Worm (Caenorhabditis elegans) whole organism, young adult: Measurements from ENCODE around the gene unc-42.

ENCODE experiments used
- B0336.3 ChIP-seq: fragments of 200-800 bp; sonication (Bioruptor generic); IDR thresholded peaks from 2 replicates; pipeline ENCODE4 v1.3.6; 2022; ENCODE audit warnings: missing genetic modification characterization, missing compliant biosample characterization
- C17E4.6 ChIP-seq: fragments of 200-800 bp; sonication (Bioruptor generic); IDR thresholded peaks from 2 replicates; pipeline ENCODE4 v1.3.6; 2022; ENCODE audit warnings: missing genetic modification reagents, missing genetic modification characterization, missing compliant biosample characterization
- D2030.7 ChIP-seq: fragments of 200-800 bp; sonication (Bioruptor generic); IDR thresholded peaks from 2 replicates; pipeline ENCODE4 v1.3.6; 2022; ENCODE audit warnings: missing genetic modification reagents, missing genetic modification characterization, missing compliant biosample characterization
- F22D6.2 ChIP-seq: sonication (generic microtip); optimal IDR thresholded peaks from 2 replicates; lab custom pipeline; 2016; ENCODE audit warnings: mild to moderate bottlenecking, missing genetic modification characterization, missing compliant biosample characterization
- F39B2.1 ChIP-seq: fragments of 200-800 bp; sonication (Bioruptor generic); IDR thresholded peaks from 2 replicates; pipeline ENCODE4 v1.3.6; 2022; ENCODE audit warnings: missing genetic modification reagents, missing genetic modification characterization, missing compliant biosample characterization
- K12H6.12 ChIP-seq: fragments of 200-800 bp; sonication (Bioruptor generic); optimal IDR thresholded peaks from 2 replicates; lab custom pipeline; 2018; ENCODE audit warnings: mild to moderate bottlenecking, missing genetic modification characterization, missing compliant biosample characterization
- Y53G8AR.9 ChIP-seq: fragments of 200-800 bp; sonication (Bioruptor generic); conservative IDR thresholded peaks from 2 replicates; pipeline ENCODE4 v1.3.6; 2022; ENCODE audit warnings: missing genetic modification reagents, missing genetic modification characterization, missing compliant biosample characterization
- Y67H2A.10 ChIP-seq: fragments of 200-800 bp; sonication (Bioruptor generic); conservative IDR thresholded peaks from 2 replicates; pipeline ENCODE4 v1.3.6; 2022; ENCODE audit warnings: missing genetic modification reagents, missing genetic modification characterization, missing compliant biosample characterization
- Y95B8A.8 ChIP-seq: fragments of 200-800 bp; sonication (Bioruptor generic); IDR thresholded peaks from 2 replicates; pipeline ENCODE4 v1.3.6; 2022; ENCODE audit warnings: missing genetic modification reagents, missing genetic modification characterization, missing compliant biosample characterization
- ama-1 ChIP-seq, 3 experiments: fragments of 150-350 bp in 1 of 3; sonication (generic microtip) in 2 of 3; optimal IDR thresholded peaks; 2 replicates each; lab custom pipeline; 2014 to 2018; ENCODE audit warnings: missing biosample characterization in 2 of 3, missing genetic modification characterization in 2 of 3, missing genetic modification reagents in 2 of 3
- athp-1 ChIP-seq: sonication (generic microtip); optimal IDR thresholded peaks from 2 replicates; lab custom pipeline; 2017; ENCODE audit warnings: mild to moderate bottlenecking, missing genetic modification characterization, missing compliant biosample characterization
- ceh-100 ChIP-seq: fragments of 200-800 bp; sonication (Bioruptor generic); IDR thresholded peaks from 2 replicates; pipeline ENCODE4 v1.3.6; 2022; ENCODE audit warnings: missing genetic modification reagents, missing genetic modification characterization, missing compliant biosample characterization
- dox-1 ChIP-seq: fragments of 200-800 bp; sonication (Bioruptor generic); IDR thresholded peaks from 2 replicates; pipeline ENCODE4 v1.3.6; 2022; ENCODE audit warnings: missing genetic modification reagents, missing genetic modification characterization, missing compliant biosample characterization
- fkh-3 ChIP-seq: sonication (generic microtip); optimal IDR thresholded peaks from 2 replicates; lab custom pipeline; 2016; ENCODE audit warnings: mild to moderate bottlenecking, missing genetic modification characterization, missing compliant biosample characterization
- gei-17 ChIP-seq: fragments of 200-800 bp; sonication (Bioruptor generic); optimal IDR thresholded peaks from 2 replicates; lab custom pipeline; 2018; ENCODE audit warnings: mild to moderate bottlenecking, missing genetic modification characterization, missing compliant biosample characterization
- hmg-1.2 ChIP-seq: fragments of 200-800 bp; sonication (Bioruptor generic); IDR thresholded peaks from 2 replicates; pipeline ENCODE4 v1.3.6; 2022; ENCODE audit warnings: missing genetic modification reagents, missing genetic modification characterization, missing compliant biosample characterization
- let-607 ChIP-seq, 2 experiments: fragments of 200-800 bp in 1 of 2; sonication (Bioruptor generic) in 1 of 2; sonication (generic microtip) in 1 of 2; optimal IDR thresholded peaks; 2 replicates each; lab custom pipeline; 2016 to 2018; ENCODE audit warnings: mild to moderate bottlenecking in 2 of 2, missing compliant biosample characterization in 2 of 2, missing genetic modification characterization in 2 of 2, moderate library complexity in 2 of 2, missing genotype in 1 of 2
- madf-10 ChIP-seq: sonication (generic microtip); optimal IDR thresholded peaks from 2 replicates; lab custom pipeline; 2016; ENCODE audit warnings: mild to moderate bottlenecking, missing genetic modification characterization, missing compliant biosample characterization
- mcd-1 ChIP-seq: fragments of 200-800 bp; sonication (Bioruptor generic); IDR thresholded peaks from 2 replicates; pipeline ENCODE4 v1.3.6; 2022; ENCODE audit warnings: missing genetic modification reagents, missing genetic modification characterization, missing compliant biosample characterization
- mel-28 ChIP-seq: sonication (generic microtip); optimal IDR thresholded peaks from 2 replicates; lab custom pipeline; 2016; ENCODE audit warnings: borderline replicate concordance, mild to moderate bottlenecking, missing genetic modification characterization, missing compliant biosample characterization
- mes-4 ChIP-seq: sonication (generic microtip); optimal IDR thresholded peaks from 2 replicates; lab custom pipeline; 2016; ENCODE audit warnings: missing genotype, missing genetic modification characterization, missing compliant biosample characterization
- nhr-120 ChIP-seq: fragments of 200-800 bp; sonication (Bioruptor generic); IDR thresholded peaks from 2 replicates; pipeline ENCODE4 v1.3.6; 2022; ENCODE audit warnings: missing genetic modification characterization, missing compliant biosample characterization
- pbrm-1 ChIP-seq: fragments of 200-800 bp; sonication (Bioruptor generic); IDR thresholded peaks from 2 replicates; pipeline ENCODE4 v1.3.6; 2022; ENCODE audit warnings: missing genetic modification reagents, missing genetic modification characterization, missing compliant biosample characterization
- pha-4 ChIP-seq: fragments of 150-350 bp; sonication (generic microtip); optimal IDR thresholded peaks from 2 replicates; lab custom pipeline; 2014; ENCODE audit warnings: missing biosample characterization, missing genetic modification reagents, missing genetic modification characterization
- rec-8 ChIP-seq, 2 experiments: sonication (generic microtip); optimal IDR thresholded peaks; 2 replicates each; lab custom pipeline; 2016; ENCODE audit warnings: mild to moderate bottlenecking in 2 of 2, missing genetic modification characterization in 2 of 2, missing genetic modification reagents in 2 of 2, missing genotype in 2 of 2, missing biosample characterization in 1 of 2, missing compliant biosample characterization in 1 of 2, moderate library complexity in 1 of 2
- snpc-3.4 ChIP-seq: sonication (generic microtip); optimal IDR thresholded peaks from 2 replicates; lab custom pipeline; 2017; ENCODE audit warnings: missing genetic modification characterization, mild to moderate bottlenecking, missing compliant biosample characterization, antibody characterized with exemption, moderate library complexity, missing genotype, missing genetic modification reagents
- tbp1 ChIP-seq: fragments of 200-800 bp; sonication (Bioruptor generic); optimal IDR thresholded peaks from 2 replicates; lab custom pipeline; 2018; ENCODE audit warnings: mild to moderate bottlenecking, missing genetic modification characterization, missing compliant biosample characterization
- unc-130 ChIP-seq: sonication (generic microtip); optimal IDR thresholded peaks from 2 replicates; lab custom pipeline; 2016; ENCODE audit warnings: missing genetic modification reagents, missing genetic modification characterization, missing compliant biosample characterization
- zfh-2 ChIP-seq: fragments of 200-800 bp; sonication (Bioruptor generic); conservative IDR thresholded peaks from 2 replicates; pipeline ENCODE4 v1.3.6; 2022; ENCODE audit warnings: missing genetic modification reagents, missing genetic modification characterization, missing compliant biosample characterization
- ztf-22 ChIP-seq: fragments of 200-800 bp; sonication (Bioruptor generic); optimal IDR thresholded peaks from 2 replicates; lab custom pipeline; 2018; ENCODE audit warnings: mild to moderate bottlenecking, missing genetic modification characterization, moderate library complexity, missing compliant biosample characterization
- ztf-25 ChIP-seq: fragments of 200-800 bp; sonication (Bioruptor generic); IDR thresholded peaks from 2 replicates; pipeline ENCODE4 v1.3.6; 2022; ENCODE audit warnings: missing genetic modification reagents, missing genetic modification characterization, missing compliant biosample characterization
- ztf-3 ChIP-seq: fragments of 200-800 bp; sonication (Bioruptor generic); optimal IDR thresholded peaks from 2 replicates; lab custom pipeline; 2018; ENCODE audit warnings: mild to moderate bottlenecking, missing genetic modification characterization, missing compliant biosample characterization
- ztf-6 ChIP-seq: fragments of 200-800 bp; sonication (Bioruptor generic); IDR thresholded peaks from 2 replicates; pipeline ENCODE4 v1.3.6; 2022; ENCODE audit warnings: missing genetic modification reagents, missing genetic modification characterization, missing compliant biosample characterization

Gene unc-42

DNA sequence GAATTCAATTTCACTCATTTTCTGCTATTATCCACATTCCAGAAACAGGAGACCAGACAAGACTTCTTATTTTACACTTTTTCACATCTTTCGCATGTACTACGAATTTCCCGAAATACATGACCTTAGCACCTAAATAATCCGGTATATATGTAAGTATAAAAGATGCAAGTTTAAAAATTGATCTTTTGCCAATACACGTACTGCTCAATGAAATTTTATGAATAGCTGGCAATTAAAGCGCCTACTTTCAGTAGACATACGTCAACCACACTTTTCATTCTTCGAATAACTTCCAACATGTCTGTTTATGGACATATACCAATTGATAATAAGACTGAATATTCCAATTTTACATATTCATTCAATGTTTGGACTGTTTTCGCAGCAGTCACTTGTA is 34.0 kb upstream of the unc-42 start, which contains the start of gene sru-39:
Gene sru-39, plus strand, starts transcription at position 301 of the 400 bp plus-strand sequence.
- TF ChIP-seq D2030.7 (GFP tag; lab: Robert Waterston, UW) (no peak), unc-130 (GFP tag; lab: Kevin White, UChicago) (no peak), ceh-100 (GFP tag; lab: Robert Waterston, UW) (no peak), madf-10 (tag; lab: Kevin White, UChicago) (no peak), ztf-3 (no peak), ztf-22 (no peak), Y95B8A.8 (GFP tag; lab: Robert Waterston, UW) (no peak), mel-28 (no peak), F22D6.2 (no peak), hmg-1.2 (GFP tag; lab: Robert Waterston, UW) (no peak)

DNA sequence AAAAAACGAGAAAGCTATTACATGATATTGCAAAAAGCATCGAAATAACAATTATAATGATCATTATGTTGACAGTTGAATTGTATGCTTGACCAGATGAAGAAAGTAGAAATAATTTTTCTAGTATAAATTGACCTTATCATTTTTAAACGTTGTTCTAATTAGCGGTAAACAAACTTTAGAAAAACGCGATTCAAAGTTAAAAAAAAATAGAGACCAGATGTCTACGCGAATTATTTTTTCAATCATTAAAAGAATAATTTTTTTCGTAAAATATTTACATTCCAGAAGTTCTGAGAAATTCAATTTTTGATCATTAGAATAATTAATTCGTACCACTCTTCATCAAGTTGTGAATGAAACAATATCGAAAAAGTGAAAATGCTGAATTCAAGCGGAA is 32.8 kb upstream of the unc-42 start, which contains the start of gene F46B6.10:
Gene F46B6.10, minus strand, starts transcription at position 101 of the 400 bp plus-strand sequence.
- TF ChIP-seq gei-17 (GFP tag; lab: Kevin White, UChicago) (no peak), dox-1 (GFP tag; lab: Robert Waterston, UW) (no peak), C17E4.6 (GFP tag; lab: Robert Waterston, UW) (no peak), mes-4 (tag; lab: Kevin White, UChicago) (no peak), zfh-2 (GFP tag; lab: Robert Waterston, UW) (no peak), rec-8 (tag; optimal IDR thresholded peaks at IDR 0.05; lab: Kevin White, UChicago) (no peak), mel-28 (no peak), ztf-3 (no peak), Y67H2A.10 (GFP tag; lab: Robert Waterston, UW) (no peak), F39B2.1 (GFP tag; lab: Robert Waterston, UW) (no peak), tbp1 (no peak), nhr-120 (GFP tag; lab: Robert Waterston, UW) (no peak), Y53G8AR.9 (no peak), ztf-6 (no peak), ama-1 (optimal IDR thresholded peaks at IDR 0.05; lab: Kevin White, UChicago) (no peak), ama-1 (GFP tag; optimal IDR thresholded peaks at IDR 0.05; lab: Kevin White, UChicago) (no peak)

DNA sequence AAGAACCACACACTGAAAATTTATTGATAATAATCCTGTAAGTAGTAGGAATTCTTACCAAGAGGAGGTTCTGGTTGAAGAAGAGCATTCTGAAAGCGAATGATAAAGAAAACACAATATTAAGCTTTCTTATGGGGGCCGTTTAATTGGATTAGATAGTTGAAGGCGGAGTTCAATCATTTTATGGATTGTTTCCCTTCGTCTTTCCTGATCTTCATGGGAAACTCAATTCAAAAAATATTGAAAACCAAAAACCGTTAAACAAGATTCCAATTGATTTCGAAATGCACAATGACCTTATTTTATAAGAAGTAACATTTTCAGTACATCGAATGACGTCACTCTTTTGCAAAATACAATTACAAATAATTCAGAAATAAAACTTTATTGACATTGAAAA is 29.9 kb upstream of the unc-42 start, which contains the start of gene F46B6.13:
Gene F46B6.13, minus strand, starts transcription at position 101 of the 400 bp plus-strand sequence.
- TF ChIP-seq K12H6.12 (tag; lab: Kevin White, UChicago) (no peak), madf-10 (tag; lab: Kevin White, UChicago) (no peak), B0336.3 (no peak), ztf-25 (GFP tag; lab: Robert Waterston, UW) (no peak), fkh-3 (tag; lab: Kevin White, UChicago) (no peak)

DNA sequence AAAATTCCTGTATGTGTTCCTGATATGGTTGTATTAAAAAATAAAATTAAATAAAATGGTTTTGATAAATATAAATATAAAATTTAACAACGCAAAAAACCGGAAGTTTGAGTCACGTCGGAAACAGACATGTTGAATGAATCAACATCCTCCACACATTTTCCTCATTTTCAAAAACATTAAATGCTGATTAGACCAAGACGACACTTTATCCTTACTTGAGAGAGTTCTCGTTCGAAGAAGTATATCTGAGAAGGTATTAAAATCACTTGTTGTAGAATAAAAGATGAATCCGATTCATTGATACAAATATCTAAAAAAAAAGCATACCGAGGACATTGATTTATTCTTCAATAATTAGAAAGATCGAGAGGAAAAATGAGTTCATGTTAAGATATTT is 29.0 kb upstream of the unc-42 start:
- TF ChIP-seq pha-4 (tag; lab: Kevin White, UChicago) = no peak

DNA sequence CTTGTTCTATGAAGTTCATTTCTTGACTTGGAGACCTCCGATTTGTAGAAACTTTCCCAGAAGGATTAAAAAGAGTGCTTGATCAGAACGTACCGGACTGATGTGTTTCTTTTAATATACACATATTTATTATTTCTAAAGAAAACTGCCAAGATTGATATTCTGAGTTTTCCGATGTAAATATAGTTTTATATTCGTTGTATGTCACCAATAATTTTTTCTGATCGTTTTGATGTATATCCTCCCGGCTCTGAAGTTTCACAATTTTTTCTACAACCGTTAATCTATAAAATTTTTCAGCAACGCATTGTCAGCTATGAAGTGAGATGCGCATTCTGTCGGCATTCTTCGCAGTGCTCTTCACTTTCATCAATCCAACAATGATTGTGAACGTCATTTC is 27.4 kb upstream of the unc-42 start, which contains the start of gene F46B6.9:
Gene F46B6.9, plus strand, starts transcription at position 301 of the 400 bp plus-strand sequence.
- TF ChIP-seq B0336.3 (no peak), snpc-3.4 (tag; lab: Kevin White, UChicago) (no peak), mcd-1 (GFP tag; lab: Robert Waterston, UW) (no peak), let-607 (tag; optimal IDR thresholded peaks at IDR 0.05; lab: Kevin White, UChicago) (no peak), pbrm-1 (GFP tag; lab: Robert Waterston, UW) (no peak), athp-1 (tag; lab: Kevin White, UChicago) (no peak), Y95B8A.8 (GFP tag; lab: Robert Waterston, UW) (no peak)
